Worm (Caenorhabditis elegans) whole organism, L3 larva: ENCODE results near the gene C06G1.1.

Source experiments
- R02D3.7 ChIP-seq: fragments of 150-350 bp; optimal IDR thresholded peaks from 2 replicates; lab custom pipeline; 2014; ENCODE audit warnings: missing biosample characterization, missing genetic modification characterization
- ZK546.5 ChIP-seq: sonication (generic microtip); optimal IDR thresholded peaks from 2 replicates; lab custom pipeline; 2017; ENCODE audit warnings: missing biosample characterization, missing genetic modification characterization
- ama-1 ChIP-seq: fragments of 150-350 bp; optimal IDR thresholded peaks from 2 replicates; lab custom pipeline; 2018
- ceh-16 ChIP-seq: sonication (generic microtip); optimal IDR thresholded peaks from 2 replicates; lab custom pipeline; 2017; ENCODE audit warnings: missing biosample characterization, missing genetic modification characterization
- ceh-28 ChIP-seq: fragments of 150-350 bp; optimal IDR thresholded peaks from 2 replicates; lab custom pipeline; 2014; ENCODE audit warnings: missing biosample characterization, missing genetic modification reagents, missing genetic modification characterization
- ceh-82 ChIP-seq: fragments of 150-350 bp; optimal IDR thresholded peaks from 2 replicates; lab custom pipeline; 2014; ENCODE audit warnings: missing biosample characterization, missing genetic modification characterization
- daf-12 ChIP-seq: fragments of 150-350 bp; optimal IDR thresholded peaks from 2 replicates; lab custom pipeline; 2014; ENCODE audit warnings: missing biosample characterization, missing genetic modification reagents, missing genetic modification characterization
- egl-27 ChIP-seq: sonication (generic microtip); optimal IDR thresholded peaks from 4 replicates; lab custom pipeline; 2017; ENCODE audit warnings: missing biosample characterization, missing genetic modification reagents, missing genetic modification characterization
- elt-1 ChIP-seq: fragments of 150-350 bp; optimal IDR thresholded peaks from 2 replicates; lab custom pipeline; 2014; ENCODE audit warnings: missing biosample characterization, missing genetic modification characterization
- elt-2 ChIP-seq: sonication (generic microtip); optimal IDR thresholded peaks from 2 replicates; lab custom pipeline; 2016; ENCODE audit warnings: missing genetic modification reagents, mild to moderate bottlenecking, missing genetic modification characterization, missing compliant biosample characterization
- elt-3 ChIP-seq, 3 experiments: fragments of 150-350 bp in 1 of 3; sonication (generic microtip) in 2 of 3; optimal IDR thresholded peaks; 2 replicates in 2 of 3; 4 replicates in 1 of 3; lab custom pipeline; 2014 to 2017; ENCODE audit warnings: missing biosample characterization in 3 of 3, missing genetic modification characterization in 3 of 3
- eor-1 ChIP-seq, 2 experiments: fragments of 150-350 bp; optimal IDR thresholded peaks; 2 replicates each; lab custom pipeline; 2014 to 2018; ENCODE audit warnings: missing biosample characterization in 2 of 2, missing genetic modification characterization in 2 of 2
- fkh-10 ChIP-seq: sonication (generic microtip); optimal IDR thresholded peaks from 2 replicates; lab custom pipeline; 2017; ENCODE audit warnings: missing biosample characterization, missing genetic modification reagents, missing genetic modification characterization
- fkh-2 ChIP-seq: fragments of 150-350 bp; optimal IDR thresholded peaks from 2 replicates; lab custom pipeline; 2014; ENCODE audit warnings: missing biosample characterization, missing genetic modification reagents, missing genetic modification characterization
- hmg-11 ChIP-seq: sonication (generic microtip); optimal IDR thresholded peaks from 2 replicates; lab custom pipeline; 2016; ENCODE audit warnings: missing genetic modification characterization, missing compliant biosample characterization
- jun-1 ChIP-seq: fragments of 150-350 bp; optimal IDR thresholded peaks from 2 replicates; lab custom pipeline; 2014; ENCODE audit warnings: missing biosample characterization, missing genetic modification reagents, missing genetic modification characterization
- lin-15B ChIP-seq: fragments of 150-350 bp; optimal IDR thresholded peaks from 2 replicates; lab custom pipeline; 2014; ENCODE audit warnings: missing biosample characterization, missing genetic modification characterization
- lsy-12 ChIP-seq: sonication (generic microtip); optimal IDR thresholded peaks from 2 replicates; lab custom pipeline; 2016; ENCODE audit warnings: mild to moderate bottlenecking, missing genetic modification characterization, missing compliant biosample characterization
- mdl-1 ChIP-seq: fragments of 150-350 bp; optimal IDR thresholded peaks from 2 replicates; lab custom pipeline; 2014; ENCODE audit warnings: missing biosample characterization, missing genetic modification characterization
- nhr-12 ChIP-seq: fragments of 150-350 bp; optimal IDR thresholded peaks from 2 replicates; lab custom pipeline; 2014; ENCODE audit warnings: missing biosample characterization, missing genetic modification characterization
- nhr-23 ChIP-seq: fragments of 150-350 bp; optimal IDR thresholded peaks from 2 replicates; lab custom pipeline; 2014; ENCODE audit warnings: missing biosample characterization, missing genetic modification reagents, missing genetic modification characterization
- nhr-237 ChIP-seq: fragments of 150-350 bp; optimal IDR thresholded peaks from 2 replicates; lab custom pipeline; 2014; ENCODE audit warnings: missing biosample characterization, missing genetic modification characterization
- nhr-25 ChIP-seq: sonication (generic microtip); optimal IDR thresholded peaks from 2 replicates; lab custom pipeline; 2017; ENCODE audit warnings: missing biosample characterization, missing genetic modification characterization
- nhr-28 ChIP-seq: fragments of 150-350 bp; optimal IDR thresholded peaks from 2 replicates; lab custom pipeline; 2014; ENCODE audit warnings: missing biosample characterization, missing genetic modification characterization
- nhr-67 ChIP-seq: fragments of 150-350 bp; optimal IDR thresholded peaks from 2 replicates; lab custom pipeline; 2014; ENCODE audit warnings: missing biosample characterization, missing genetic modification characterization
- nhr-76 ChIP-seq: fragments of 150-350 bp; sonication (generic microtip); optimal IDR thresholded peaks from 5 replicates; lab custom pipeline; 2014; ENCODE audit warnings: missing biosample characterization, missing genetic modification characterization
- nhr-77 ChIP-seq: fragments of 150-350 bp; optimal IDR thresholded peaks from 2 replicates; lab custom pipeline; 2014; ENCODE audit warnings: missing biosample characterization, missing genetic modification characterization
- pha-4 ChIP-seq: fragments of 150-350 bp; optimal IDR thresholded peaks from 2 replicates; lab custom pipeline; 2014; ENCODE audit warnings: missing biosample characterization, missing genetic modification reagents, missing genetic modification characterization
- sea-2 ChIP-seq: fragments of 150-350 bp; sonication (generic microtip); optimal IDR thresholded peaks from 4 replicates; lab custom pipeline; 2014; ENCODE audit warnings: missing biosample characterization, missing genetic modification reagents, missing genetic modification characterization
- skn-1 ChIP-seq: fragments of 150-350 bp; optimal IDR thresholded peaks from 2 replicates; lab custom pipeline; 2014; ENCODE audit warnings: missing biosample characterization, missing genetic modification characterization
- snpc-4 ChIP-seq: fragments of 150-350 bp; optimal IDR thresholded peaks from 2 replicates; lab custom pipeline; 2014; ENCODE audit warnings: missing biosample characterization, missing genetic modification characterization
- unc-39 ChIP-seq: sonication (generic microtip); optimal IDR thresholded peaks from 4 replicates; lab custom pipeline; 2017; ENCODE audit warnings: missing biosample characterization, missing genetic modification characterization
- ztf-11 ChIP-seq: fragments of 150-350 bp; optimal IDR thresholded peaks from 2 replicates; lab custom pipeline; 2014; ENCODE audit warnings: missing biosample characterization, missing genetic modification characterization
- ztf-4 ChIP-seq: fragments of 150-350 bp; optimal IDR thresholded peaks from 2 replicates; lab custom pipeline; 2014; ENCODE audit warnings: missing biosample characterization, missing genetic modification characterization

The C06G1.1 gene

DNA sequence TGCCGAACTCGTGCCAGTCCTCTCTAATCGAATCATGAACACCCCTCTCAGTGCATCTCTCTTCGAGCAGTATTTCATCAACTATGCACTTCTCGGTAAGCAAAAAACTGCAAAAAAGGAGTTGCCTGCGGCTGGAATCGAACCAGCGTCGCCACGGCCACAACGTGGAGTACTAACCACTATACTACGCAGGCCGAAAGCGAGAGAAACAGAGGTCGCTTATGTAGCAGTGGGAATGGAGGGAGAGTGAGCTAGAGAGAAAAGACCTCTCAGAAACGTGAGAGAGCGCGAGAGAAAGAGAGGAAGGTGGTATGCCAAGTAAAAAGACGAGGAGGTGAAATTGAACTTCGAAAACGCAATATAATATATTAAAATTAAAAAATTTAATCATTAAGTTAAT is 1.6 kb downstream of the C06G1.1 start (continued):
- TF ChIP-seq unc-39 (no peak), fkh-2 (no peak)
- TF ChIP-seq, all 47 proteins: peak for 26

DNA sequence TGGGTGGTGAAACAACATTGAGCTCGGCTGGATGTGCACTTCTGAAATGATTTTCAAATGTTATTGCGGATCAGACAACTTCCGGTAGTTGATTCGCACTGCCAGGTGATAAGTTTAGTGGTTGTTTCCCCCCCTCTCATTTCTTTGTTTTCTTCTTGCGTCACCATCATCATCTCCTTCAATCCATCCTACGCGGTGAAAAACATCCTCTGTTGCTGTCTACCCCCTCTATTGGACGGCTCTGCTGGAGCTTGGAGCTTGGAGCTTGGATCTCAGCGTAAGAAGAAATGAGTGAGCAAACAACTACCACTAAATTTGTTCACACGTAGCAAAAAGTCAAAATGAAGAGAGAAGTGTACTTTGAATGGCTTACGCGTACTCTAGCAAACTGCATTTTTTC is 8.5 kb downstream of the C06G1.1 start:
- TF ChIP-seq ceh-28 (tag; lab: Kevin White, UChicago) (no peak), eor-1 (tag; optimal IDR thresholded peaks at IDR 0.05; lab: Kevin White, UChicago) (no peak), hmg-11 (tag; lab: Kevin White, UChicago) (no peak), ztf-11 (tag; lab: Kevin White, UChicago) (no peak), ama-1 (lab: Kevin White, UChicago) (no peak), snpc-4 (tag; lab: Kevin White, UChicago) (no peak), elt-2 (no peak), skn-1 (no peak), fkh-2 (no peak), egl-27 (tag; lab: Kevin White, UChicago) (no peak), ceh-82 (tag; lab: Kevin White, UChicago) (no peak), nhr-76 (no peak), sea-2 (no peak), daf-12 (tag; lab: Kevin White, UChicago) (no peak), nhr-77 (no peak), nhr-28 (tag; lab: Kevin White, UChicago) (no peak), elt-1 (tag; lab: Kevin White, UChicago) (no peak), ceh-16 (no peak), ztf-4 (tag; lab: Kevin White, UChicago) (no peak), fkh-10 (GFP tag; lab: Kevin White, UChicago) (no peak)

ce11 chrX:16643246-16643645 is 10.1 kb downstream of the C06G1.1 start:
- TF ChIP-seq hmg-11 (tag; lab: Kevin White, UChicago) (no peak), elt-3 (tag; optimal IDR thresholded peaks at IDR 0.05; lab: Kevin White, UChicago) (no peak), ZK546.5 (no peak), elt-2 (no peak), nhr-25 (no peak), fkh-2 (no peak), nhr-67 (tag; lab: Kevin White, UChicago) (no peak)

DNA sequence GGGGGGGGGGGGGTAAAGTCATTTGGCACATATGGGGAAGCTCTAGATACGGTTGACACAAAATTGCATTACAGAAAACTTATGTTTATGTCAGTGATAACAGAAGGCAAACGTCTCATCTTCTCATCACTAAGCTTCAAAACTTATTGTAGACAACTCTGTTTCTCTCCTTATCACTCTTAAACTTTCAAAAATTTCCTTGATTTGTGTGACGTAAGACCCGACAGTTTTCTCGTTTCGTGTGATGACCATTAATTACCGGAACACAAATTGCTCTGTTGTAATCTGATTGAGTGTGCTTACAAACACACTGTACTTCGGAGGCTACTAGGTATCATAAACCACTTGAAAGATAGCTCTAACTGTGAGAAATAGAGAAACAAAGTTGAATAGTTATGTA is 11.7 kb downstream of the C06G1.1 start:
- no peak for TF ChIP-seq nhr-237
- TF ChIP-seq nhr-12 (tag; lab: Kevin White, UChicago), result no peak
- TF ChIP-seq pha-4 (tag; lab: Kevin White, UChicago), result no peak
- TF ChIP-seq elt-2, result peak; percentile 74
- TF ChIP-seq ztf-11 (tag; lab: Kevin White, UChicago), result no peak
- TF ChIP-seq elt-3 (tag; optimal IDR thresholded peaks at IDR 0.05; lab: Kevin White, UChicago), result no peak
- no peak for TF ChIP-seq fkh-2

ce11 chrX:16647222-16647621 is 14.1 kb downstream of the C06G1.1 start:
- no peak for TF ChIP-seq ZK546.5
- TF ChIP-seq nhr-23 (tag; lab: Kevin White, UChicago), result peak; percentile 45
- TF ChIP-seq, all 47 proteins: peak for 1

ce11 chrX:16648773-16649172 is 15.6 kb downstream of the C06G1.1 start:
- TF ChIP-seq R02D3.7, result no peak
- no peak for TF ChIP-seq nhr-28 (tag; lab: Kevin White, UChicago)
- TF ChIP-seq lin-15B (tag; lab: Kevin White, UChicago), result no peak
- no peak for TF ChIP-seq ZK546.5
- TF ChIP-seq elt-3 (tag; optimal IDR thresholded peaks at IDR 0.05; lab: Kevin White, UChicago), result no peak
- TF ChIP-seq fkh-10 (GFP tag; lab: Kevin White, UChicago), result no peak
- TF ChIP-seq jun-1 (tag; lab: Kevin White, UChicago), result no peak
- no peak for TF ChIP-seq mdl-1 (tag; lab: Kevin White, UChicago)
- no peak for TF ChIP-seq egl-27 (tag; lab: Kevin White, UChicago)
- TF ChIP-seq ztf-4 (tag; lab: Kevin White, UChicago), result no peak
- no peak for TF ChIP-seq lsy-12 (tag; lab: Kevin White, UChicago)
- TF ChIP-seq snpc-4 (tag; lab: Kevin White, UChicago), result no peak
- no peak for TF ChIP-seq skn-1
- TF ChIP-seq fkh-2, result no peak
- no peak for TF ChIP-seq daf-12 (tag; lab: Kevin White, UChicago)
- TF ChIP-seq ama-1 (lab: Kevin White, UChicago), result no peak
- no peak for TF ChIP-seq eor-1 (tag; optimal IDR thresholded peaks at IDR 0.05; lab: Kevin White, UChicago)
